Worm (Caenorhabditis elegans) whole organism, L3 larva: Measurements from ENCODE around the gene F52D2.7.

Experiments
- ZK546.5 ChIP-seq: sonication (generic microtip); optimal IDR thresholded peaks from 2 replicates; lab custom pipeline; 2017; ENCODE audit warnings: missing biosample characterization, missing genetic modification characterization
- ama-1 ChIP-seq: fragments of 150-350 bp; optimal IDR thresholded peaks from 2 replicates; lab custom pipeline; 2018
- ceh-16 ChIP-seq: sonication (generic microtip); optimal IDR thresholded peaks from 2 replicates; lab custom pipeline; 2017; ENCODE audit warnings: missing biosample characterization, missing genetic modification characterization
- ceh-28 ChIP-seq: fragments of 150-350 bp; optimal IDR thresholded peaks from 2 replicates; lab custom pipeline; 2014; ENCODE audit warnings: missing biosample characterization, missing genetic modification reagents, missing genetic modification characterization
- ceh-82 ChIP-seq: fragments of 150-350 bp; optimal IDR thresholded peaks from 2 replicates; lab custom pipeline; 2014; ENCODE audit warnings: missing biosample characterization, missing genetic modification characterization
- ceh-9 ChIP-seq: sonication (generic microtip); optimal IDR thresholded peaks from 2 replicates; lab custom pipeline; 2018; ENCODE audit warnings: missing biosample characterization, missing genetic modification characterization
- daf-12 ChIP-seq: fragments of 150-350 bp; optimal IDR thresholded peaks from 2 replicates; lab custom pipeline; 2014; ENCODE audit warnings: missing biosample characterization, missing genetic modification reagents, missing genetic modification characterization
- egl-27 ChIP-seq: sonication (generic microtip); optimal IDR thresholded peaks from 4 replicates; lab custom pipeline; 2017; ENCODE audit warnings: missing biosample characterization, missing genetic modification reagents, missing genetic modification characterization
- elt-1 ChIP-seq: fragments of 150-350 bp; optimal IDR thresholded peaks from 2 replicates; lab custom pipeline; 2014; ENCODE audit warnings: missing biosample characterization, missing genetic modification characterization
- elt-3 ChIP-seq, 3 experiments: fragments of 150-350 bp in 1 of 3; sonication (generic microtip) in 2 of 3; optimal IDR thresholded peaks; 2 replicates in 2 of 3; 4 replicates in 1 of 3; lab custom pipeline; 2014 to 2017; ENCODE audit warnings: missing biosample characterization in 3 of 3, missing genetic modification characterization in 3 of 3
- eor-1 ChIP-seq, 2 experiments: fragments of 150-350 bp; optimal IDR thresholded peaks; 2 replicates each; lab custom pipeline; 2014 to 2018; ENCODE audit warnings: missing biosample characterization in 2 of 2, missing genetic modification characterization in 2 of 2
- fkh-2 ChIP-seq: fragments of 150-350 bp; optimal IDR thresholded peaks from 2 replicates; lab custom pipeline; 2014; ENCODE audit warnings: missing biosample characterization, missing genetic modification reagents, missing genetic modification characterization
- jun-1 ChIP-seq: fragments of 150-350 bp; optimal IDR thresholded peaks from 2 replicates; lab custom pipeline; 2014; ENCODE audit warnings: missing biosample characterization, missing genetic modification reagents, missing genetic modification characterization
- nfya-1 ChIP-seq: sonication (generic microtip); optimal IDR thresholded peaks from 2 replicates; lab custom pipeline; 2017; ENCODE audit warnings: missing genetic modification characterization, mild to moderate bottlenecking, missing compliant biosample characterization, antibody characterized with exemption, moderate library complexity; ENCODE audit not compliant: insufficient read depth
- nhr-11 ChIP-seq: fragments of 150-350 bp; optimal IDR thresholded peaks from 2 replicates; lab custom pipeline; 2014; ENCODE audit warnings: missing biosample characterization, missing genetic modification characterization
- nhr-237 ChIP-seq: fragments of 150-350 bp; optimal IDR thresholded peaks from 2 replicates; lab custom pipeline; 2014; ENCODE audit warnings: missing biosample characterization, missing genetic modification characterization
- nhr-25 ChIP-seq: sonication (generic microtip); optimal IDR thresholded peaks from 2 replicates; lab custom pipeline; 2017; ENCODE audit warnings: missing biosample characterization, missing genetic modification characterization
- nhr-28 ChIP-seq: fragments of 150-350 bp; optimal IDR thresholded peaks from 2 replicates; lab custom pipeline; 2014; ENCODE audit warnings: missing biosample characterization, missing genetic modification characterization
- nhr-67 ChIP-seq: fragments of 150-350 bp; optimal IDR thresholded peaks from 2 replicates; lab custom pipeline; 2014; ENCODE audit warnings: missing biosample characterization, missing genetic modification characterization
- nhr-76 ChIP-seq: fragments of 150-350 bp; sonication (generic microtip); optimal IDR thresholded peaks from 5 replicates; lab custom pipeline; 2014; ENCODE audit warnings: missing biosample characterization, missing genetic modification characterization
- nhr-77 ChIP-seq: fragments of 150-350 bp; optimal IDR thresholded peaks from 2 replicates; lab custom pipeline; 2014; ENCODE audit warnings: missing biosample characterization, missing genetic modification characterization
- pha-4 ChIP-seq: fragments of 150-350 bp; optimal IDR thresholded peaks from 2 replicates; lab custom pipeline; 2014; ENCODE audit warnings: missing biosample characterization, missing genetic modification reagents, missing genetic modification characterization
- pqm-1 ChIP-seq: fragments of 150-350 bp; optimal IDR thresholded peaks from 2 replicates; lab custom pipeline; 2017; ENCODE audit warnings: missing biosample characterization, missing genetic modification characterization, inconsistent platforms
- skn-1 ChIP-seq: fragments of 150-350 bp; optimal IDR thresholded peaks from 2 replicates; lab custom pipeline; 2014; ENCODE audit warnings: missing biosample characterization, missing genetic modification characterization
- snpc-4 ChIP-seq: fragments of 150-350 bp; optimal IDR thresholded peaks from 2 replicates; lab custom pipeline; 2014; ENCODE audit warnings: missing biosample characterization, missing genetic modification characterization
- tbx-2 ChIP-seq: sonication (generic microtip); optimal IDR thresholded peaks from 2 replicates; lab custom pipeline; 2016; ENCODE audit warnings: mild to moderate bottlenecking, missing genetic modification characterization, missing compliant biosample characterization
- unc-39 ChIP-seq: sonication (generic microtip); optimal IDR thresholded peaks from 4 replicates; lab custom pipeline; 2017; ENCODE audit warnings: missing biosample characterization, missing genetic modification characterization
- unc-62 ChIP-seq: fragments of 150-350 bp; sonication (generic microtip); optimal IDR thresholded peaks from 4 replicates; lab custom pipeline; 2014; ENCODE audit warnings: missing biosample characterization, missing genetic modification reagents, missing genetic modification characterization
- ztf-11 ChIP-seq: fragments of 150-350 bp; optimal IDR thresholded peaks from 2 replicates; lab custom pipeline; 2014; ENCODE audit warnings: missing biosample characterization, missing genetic modification characterization
- ztf-4 ChIP-seq: fragments of 150-350 bp; optimal IDR thresholded peaks from 2 replicates; lab custom pipeline; 2014; ENCODE audit warnings: missing biosample characterization, missing genetic modification characterization

F52D2.7 gene

ce11 chrX:1962273-1962672 is at the start of gene F52D2.7:
F52D2.7 (plus strand) TSS chrX:1962573.
- TF ChIP-seq ama-1 (lab: Kevin White, UChicago) (no peak), snpc-4 (tag; lab: Kevin White, UChicago) (no peak), nhr-77 (tag; lab: Kevin White, UChicago) (no peak), nhr-25 (tag; lab: Kevin White, UChicago) (no peak), elt-1 (tag; lab: Kevin White, UChicago) (no peak), ceh-16 (tag; lab: Kevin White, UChicago) (no peak), pqm-1 (no peak), ceh-9 (tag; lab: Kevin White, UChicago) (no peak), unc-39 (tag; lab: Kevin White, UChicago) (no peak), nhr-67 (tag; lab: Kevin White, UChicago) (no peak), egl-27 (no peak), nhr-28 (tag; lab: Kevin White, UChicago) (no peak), nhr-237 (tag; lab: Kevin White, UChicago) (no peak), nhr-76 (tag; lab: Kevin White, UChicago) (no peak), tbx-2 (tag; lab: Kevin White, UChicago) (no peak), elt-3 (tag; optimal IDR thresholded peaks at IDR 0.05; lab: Kevin White, UChicago) (no peak), daf-12 (tag; lab: Kevin White, UChicago) (no peak)

- TF ChIP-seq skn-1 (tag; lab: Kevin White, UChicago) = no peak
- TF ChIP-seq jun-1 (tag; lab: Kevin White, UChicago) = no peak
- no peak for TF ChIP-seq nhr-76 (tag; lab: Kevin White, UChicago)
- TF ChIP-seq nhr-25 (tag; lab: Kevin White, UChicago) = no peak
- TF ChIP-seq pha-4 (tag; lab: Kevin White, UChicago) = no peak
- no peak for TF ChIP-seq unc-62 (GFP tag; lab: Kevin White, UChicago)
These were observed 49.1 kb upstream of the F52D2.7 start, which contains the start of gene ZC53.1 for ce11 chrX:1913257-1913656. ZC53.1 (minus strand) TSS chrX:1913357.

- no peak for TF ChIP-seq fkh-2 (tag; lab: Kevin White, UChicago)
- no peak for TF ChIP-seq pha-4 (tag; lab: Kevin White, UChicago)
- no peak for TF ChIP-seq unc-62 (GFP tag; lab: Kevin White, UChicago)
- TF ChIP-seq, all 47 proteins: peak for 0
These were observed 47.4 kb upstream of the F52D2.7 start, which contains the start of gene rgs-9 for ce11 chrX:1915022-1915421. rgs-9 (plus strand) TSS chrX:1915258.

ce11 chrX:1917169-1917568 is 45.2 kb upstream of the F52D2.7 start, which contains the start of gene dot-1.5:
dot-1.5 (plus strand) TSS chrX:1917469.
- no peak for TF ChIP-seq ceh-9 (tag; lab: Kevin White, UChicago)
- TF ChIP-seq skn-1 (tag; lab: Kevin White, UChicago) = no peak
- TF ChIP-seq nhr-28 (tag; lab: Kevin White, UChicago) = no peak
- TF ChIP-seq ztf-11 (tag; lab: Kevin White, UChicago) = no peak
- TF ChIP-seq daf-12 (tag; lab: Kevin White, UChicago) = no peak
- TF ChIP-seq ztf-4 = no peak
- TF ChIP-seq nhr-67 (tag; lab: Kevin White, UChicago) = no peak
- no peak for TF ChIP-seq nhr-77 (tag; lab: Kevin White, UChicago)
- no peak for TF ChIP-seq ceh-82 (tag; lab: Kevin White, UChicago)
- TF ChIP-seq snpc-4 (tag; lab: Kevin White, UChicago) = no peak

- TF ChIP-seq ztf-4 (no peak), ama-1 (lab: Kevin White, UChicago) (no peak), ZK546.5 (tag; lab: Kevin White, UChicago) (no peak), daf-12 (tag; lab: Kevin White, UChicago) (no peak), ceh-28 (tag; lab: Kevin White, UChicago) (no peak)
These were observed 40.1 kb upstream of the F52D2.7 start, which contains the start of gene ZC53.22 for ce11 chrX:1922294-1922693. ZC53.22 (minus strand) TSS chrX:1922394.

- TF ChIP-seq eor-1 (tag; optimal IDR thresholded peaks at IDR 0.05; lab: Kevin White, UChicago) (no peak), pqm-1 (no peak), nfya-1 (tag; lab: Kevin White, UChicago) (no peak), nhr-11 (tag; lab: Kevin White, UChicago) (no peak)
These were observed 38.2 kb upstream of the F52D2.7 start, which contains the start of gene ZC53.2 for ce11 chrX:1924138-1924537. ZC53.2 (minus strand) TSS chrX:1924238.
